Fruit fly (Drosophila melanogaster) whole organism: ENCODE results near the gene Amun.

Experiments
- CG8478 ChIP-seq: fragments of >200 bp; optimal IDR thresholded peaks from 2 replicates; lab custom pipeline; 2018; ENCODE audit warnings: inconsistent platforms
- Dll ChIP-seq: fragments of >200 bp; optimal IDR thresholded peaks from 2 replicates; lab custom pipeline; 2017
- EcR ChIP-seq, 2 experiments: fragments of >200 bp; optimal IDR thresholded peaks; 2 replicates each; lab custom pipeline; 2017; ENCODE audit warnings: missing biosample characterization in 2 of 2, missing genetic modification characterization in 2 of 2, missing genetic modification reagents in 2 of 2
- pan ChIP-seq: fragments of >200 bp; optimal IDR thresholded peaks from 2 replicates; lab custom pipeline; 2017
- psq ChIP-seq: fragments of >200 bp; optimal IDR thresholded peaks from 2 replicates; lab custom pipeline; 2017

DNA sequence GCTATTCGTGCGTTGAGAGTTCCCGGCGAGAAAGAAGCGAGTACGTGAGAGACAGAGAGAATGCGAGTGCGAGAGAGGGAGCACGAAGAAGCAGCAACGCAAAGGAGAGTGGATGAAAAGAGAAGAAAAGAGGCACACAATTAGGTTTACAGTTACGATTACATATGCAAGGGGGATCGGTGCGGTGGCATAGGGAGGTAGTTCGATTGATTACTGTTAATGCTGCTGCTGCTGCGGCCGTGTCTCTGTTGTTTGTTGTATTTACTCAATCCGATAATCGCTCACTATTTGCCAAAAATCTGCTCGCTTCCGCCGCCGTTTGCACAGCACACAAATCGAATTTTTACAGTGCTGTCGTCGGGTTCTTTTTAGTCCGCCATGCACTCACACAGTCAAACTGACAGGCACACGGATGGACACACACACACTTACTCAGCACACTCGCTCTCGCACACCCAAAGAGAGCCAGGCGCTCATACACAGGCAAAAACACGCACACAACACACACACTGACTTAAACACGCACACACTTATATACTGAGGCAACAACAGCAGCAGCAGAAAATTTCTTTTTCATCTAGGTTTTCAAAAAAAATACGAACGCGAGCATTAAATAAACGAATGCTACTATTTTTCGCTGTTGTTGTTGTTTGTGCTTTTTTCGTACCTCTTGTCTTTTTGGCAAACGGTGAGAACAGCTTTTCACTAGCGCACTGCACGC, 1.4 kb downstream of the Amun start:
- TF ChIP-seq pan (lab: Kevin White, UChicago) (no peak), psq (lab: Kevin White, UChicago) (no peak), CG8478 (lab: Kevin White, UChicago) (peak; percentile 83), EcR (GFP tag; optimal IDR thresholded peaks at IDR 0.05; lab: Kevin White, UChicago) (no peak), Dll (lab: Kevin White, UChicago) (peak; percentile 52)
